Fruit fly (Drosophila melanogaster) whole organism, wandering third instar larva: ENCODE measurements around the gene CG31174.

Experiments used
- CG32264 ChIP-seq: fragments of 200-800 bp; sonication (Bioruptor generic); optimal IDR thresholded peaks from 2 replicates; lab custom pipeline; 2016; ENCODE audit warnings: missing biosample characterization, missing genetic modification characterization
- CG9705 ChIP-seq: fragments of 200-800 bp; sonication (Bioruptor generic); optimal IDR thresholded peaks from 2 replicates; lab custom pipeline; 2018; ENCODE audit warnings: missing biosample characterization, mild to moderate bottlenecking, missing genetic modification characterization
- CrebA ChIP-seq: fragments of 200-800 bp; sonication (Bioruptor generic); optimal IDR thresholded peaks from 2 replicates; lab custom pipeline; 2016; ENCODE audit warnings: missing biosample characterization, mild to moderate bottlenecking, missing genetic modification characterization, borderline replicate concordance
- Dfd ChIP-seq: fragments of >200 bp; optimal IDR thresholded peaks from 2 replicates; lab custom pipeline; 2017; ENCODE audit warnings: missing biosample characterization, missing genetic modification characterization
- GATAd ChIP-seq: sonication (Bioruptor generic); optimal IDR thresholded peaks from 2 replicates; lab custom pipeline; 2016; ENCODE audit warnings: missing biosample characterization, missing genetic modification characterization
- HLH106 ChIP-seq: fragments of 200-800 bp; optimal IDR thresholded peaks from 3 replicates; lab custom pipeline; 2019; ENCODE audit warnings: missing biosample characterization, mild to moderate bottlenecking, missing genetic modification characterization, moderate library complexity
- Hnf4 ChIP-seq: fragments of 200-800 bp; sonication (Bioruptor generic); optimal IDR thresholded peaks from 2 replicates; lab custom pipeline; 2016; ENCODE audit warnings: missing biosample characterization, mild to moderate bottlenecking, missing genetic modification characterization
- Hr78 ChIP-seq: fragments of >200 bp; optimal IDR thresholded peaks from 2 replicates; lab custom pipeline; 2017; ENCODE audit warnings: missing biosample characterization, missing genetic modification characterization
- Hr83 ChIP-seq: fragments of 200-300 bp; sonication (Bioruptor generic); optimal IDR thresholded peaks from 2 replicates; lab custom pipeline; 2016; ENCODE audit warnings: missing biosample characterization, mild to moderate bottlenecking, missing genetic modification characterization, moderate library complexity; ENCODE audit not compliant: poor library complexity, severe bottlenecking
- Jra ChIP-seq: sonication (Bioruptor generic); optimal IDR thresholded peaks from 2 replicates; lab custom pipeline; 2016; ENCODE audit warnings: missing biosample characterization, missing genetic modification characterization
- Mio ChIP-seq: sonication (Bioruptor generic); optimal IDR thresholded peaks from 2 replicates; lab custom pipeline; 2016; ENCODE audit warnings: missing biosample characterization, missing genetic modification characterization
- Myc ChIP-seq: fragments of >200 bp; optimal IDR thresholded peaks from 2 replicates; lab custom pipeline; 2017
- N ChIP-seq: fragments of >200 bp; optimal IDR thresholded peaks from 2 replicates; lab custom pipeline; 2018; ENCODE audit warnings: missing biosample characterization, missing external identifiers, missing genetic modification characterization
- OdsH ChIP-seq: fragments of 200-800 bp; sonication (Bioruptor generic); optimal IDR thresholded peaks from 2 replicates; lab custom pipeline; 2016; ENCODE audit warnings: missing biosample characterization, mild to moderate bottlenecking, missing genetic modification characterization
- Rel ChIP-seq, 2 experiments: fragments of 200-800 bp; sonication (Bioruptor generic) in 1 of 2; optimal IDR thresholded peaks; 2 replicates in 1 of 2; 3 replicates in 1 of 2; lab custom pipeline; 2016 to 2019; ENCODE audit warnings: mild to moderate bottlenecking in 2 of 2, missing biosample characterization in 2 of 2, missing genetic modification characterization in 2 of 2, moderate library complexity in 1 of 2
- Vsx2 ChIP-seq: fragments of 200-300, 225-300 bp; sonication (Bioruptor generic); optimal IDR thresholded peaks from 2 replicates; lab custom pipeline; 2018; ENCODE audit warnings: missing biosample characterization, missing genetic modification characterization; ENCODE audit not compliant: partially characterized antibody
- brk ChIP-seq: fragments of 200-800 bp; sonication (Bioruptor generic); optimal IDR thresholded peaks from 2 replicates; lab custom pipeline; 2016; ENCODE audit warnings: missing biosample characterization, mild to moderate bottlenecking, missing genetic modification characterization
- dl ChIP-seq, 2 experiments: fragments of 175-275, 200-275 bp in 1 of 2; fragments of 200-275 bp in 1 of 2; sonication (Bioruptor generic); optimal IDR thresholded peaks; lab custom pipeline; 2018; ENCODE audit warnings: mild to moderate bottlenecking in 2 of 2, missing biosample characterization in 2 of 2, missing genetic modification characterization in 2 of 2, moderate library complexity in 2 of 2; ENCODE audit not compliant: partially characterized antibody in 2 of 2, insufficient read depth in 1 of 2
- dmrt93B ChIP-seq: fragments of 200-800 bp; sonication (Bioruptor generic); optimal IDR thresholded peaks from 2 replicates; lab custom pipeline; 2018; ENCODE audit warnings: missing biosample characterization, mild to moderate bottlenecking, missing genetic modification characterization
- ey ChIP-seq: fragments of 200-800 bp; sonication (Bioruptor generic); optimal IDR thresholded peaks from 2 replicates; lab custom pipeline; 2016; ENCODE audit warnings: missing biosample characterization, missing genetic modification characterization
- foxo ChIP-seq, 2 experiments: fragments of 200-800 bp; sonication (Bioruptor generic); optimal IDR thresholded peaks; 2 replicates in 1 of 2; 3 replicates in 1 of 2; lab custom pipeline; 2016 to 2017; ENCODE audit warnings: missing biosample characterization in 2 of 2, missing genetic modification characterization in 2 of 2
- fru ChIP-seq: fragments of 200-800 bp; sonication (Bioruptor generic); optimal IDR thresholded peaks from 3 replicates; lab custom pipeline; 2016; ENCODE audit warnings: missing biosample characterization, mild to moderate bottlenecking, missing genetic modification characterization
- h ChIP-seq: fragments of 200-800 bp; sonication (Bioruptor generic); optimal IDR thresholded peaks from 3 replicates; lab custom pipeline; 2016; ENCODE audit warnings: missing biosample characterization, mild to moderate bottlenecking, missing genetic modification characterization
- jim ChIP-seq: fragments of 175-275, 200-325 bp; sonication (Bioruptor generic); optimal IDR thresholded peaks from 2 replicates; lab custom pipeline; 2016; ENCODE audit warnings: missing biosample characterization, mild to moderate bottlenecking, missing genetic modification characterization
- lola ChIP-seq: fragments of >200 bp; optimal IDR thresholded peaks from 2 replicates; lab custom pipeline; 2017; ENCODE audit warnings: missing biosample characterization, missing genetic modification characterization
- pan ChIP-seq: fragments of >200 bp; optimal IDR thresholded peaks from 2 replicates; lab custom pipeline; 2017
- rgr ChIP-seq: fragments of 200-800 bp; sonication (Bioruptor generic); optimal IDR thresholded peaks from 3 replicates; lab custom pipeline; 2016; ENCODE audit warnings: missing biosample characterization, mild to moderate bottlenecking, missing genetic modification characterization
- sage ChIP-seq: fragments of 200-800 bp; sonication (Bioruptor generic); optimal IDR thresholded peaks from 2 replicates; lab custom pipeline; 2016; ENCODE audit warnings: missing biosample characterization, mild to moderate bottlenecking, missing genetic modification characterization
- usp ChIP-seq: fragments of >200 bp; optimal IDR thresholded peaks from 2 replicates; lab custom pipeline; 2017; ENCODE audit warnings: missing biosample characterization, missing genetic modification characterization

The CG31174 gene

dm6 chr3R:21885450-21885849 is 16.1 kb upstream of the CG31174 start, which contains the start of gene CG17819:
Gene CG17819 (minus strand): TSS chr3R:21885550.
- TF ChIP-seq OdsH (GFP tag; lab: Kevin White, UChicago) (no peak), usp (GFP tag; lab: Kevin White, UChicago) (no peak), fru (GFP tag; lab: Kevin White, UChicago) (no peak), GATAd (GFP tag; lab: Kevin White, UChicago) (no peak), dl (GFP tag; optimal IDR thresholded peaks at IDR 0.05; lab: Kevin White, UChicago; ENCODE audit: insufficient read depth in 1 of 2, partially characterized antibody in 2 of 2) (no peak), CrebA (GFP tag; lab: Kevin White, UChicago) (no peak), brk (no peak)
- TF ChIP-seq, all 38 proteins: peak for 0

dm6 chr3R:21884354-21884753 is 15.0 kb upstream of the CG31174 start, which contains the start of gene fit:
Gene fit (minus strand): TSS chr3R:21884454.
- no peak for TF ChIP-seq dl (GFP tag; optimal IDR thresholded peaks at IDR 0.05; lab: Kevin White, UChicago; ENCODE audit: insufficient read depth in 1 of 2, partially characterized antibody in 2 of 2)
- no peak for TF ChIP-seq ey (GFP tag; lab: Kevin White, UChicago)
- TF ChIP-seq Dfd (GFP tag; lab: Kevin White, UChicago), result no peak
- no peak for TF ChIP-seq CG32264 (GFP tag; lab: Kevin White, UChicago)
- no peak for TF ChIP-seq HLH106 (tag; lab: Kevin White, UChicago)
- TF ChIP-seq OdsH (GFP tag; lab: Kevin White, UChicago), result no peak
- TF ChIP-seq sage (GFP tag; lab: Kevin White, UChicago), result no peak
- no peak for TF ChIP-seq Jra (GFP tag; lab: Kevin White, UChicago)

dm6 chr3R:21880510-21880909 is 11.2 kb upstream of the CG31174 start, which contains the start of gene CG31465:
Gene CG31465 (plus strand): TSS chr3R:21880810.
- no peak for TF ChIP-seq Hnf4
- TF ChIP-seq fru (GFP tag; lab: Kevin White, UChicago), result no peak
- TF ChIP-seq CG32264 (GFP tag; lab: Kevin White, UChicago), result no peak
- no peak for TF ChIP-seq pan (lab: Kevin White, UChicago)
- no peak for TF ChIP-seq Hr78 (GFP tag; lab: Kevin White, UChicago)
- no peak for TF ChIP-seq CG9705 (GFP tag; lab: Kevin White, UChicago)
- no peak for TF ChIP-seq h (GFP tag; lab: Kevin White, UChicago)
- TF ChIP-seq CrebA (GFP tag; lab: Kevin White, UChicago), result no peak
- no peak for TF ChIP-seq Rel (GFP tag; optimal IDR thresholded peaks at IDR 0.05; lab: Kevin White, UChicago)
- no peak for TF ChIP-seq Rel (tag; optimal IDR thresholded peaks at IDR 0.05; lab: Kevin White, UChicago)

- no peak for TF ChIP-seq dmrt93B
- TF ChIP-seq HLH106 (tag; lab: Kevin White, UChicago), result no peak
- no peak for TF ChIP-seq Rel (GFP tag; optimal IDR thresholded peaks at IDR 0.05; lab: Kevin White, UChicago)
- TF ChIP-seq Rel (tag; optimal IDR thresholded peaks at IDR 0.05; lab: Kevin White, UChicago), result no peak
- no peak for TF ChIP-seq Mio (GFP tag; lab: Kevin White, UChicago)
- no peak for TF ChIP-seq sage (GFP tag; lab: Kevin White, UChicago)
- TF ChIP-seq Hr83 (GFP tag; lab: Kevin White, UChicago), result no peak
- no peak for TF ChIP-seq foxo (GFP tag; optimal IDR thresholded peaks at IDR 0.05; lab: Kevin White, UChicago)
- no peak for TF ChIP-seq Vsx2 (GFP tag; lab: Kevin White, UChicago)
- TF ChIP-seq lola, result no peak
- no peak for TF ChIP-seq N (GFP tag; lab: Kevin White, UChicago)
- no peak for TF ChIP-seq ey (GFP tag; lab: Kevin White, UChicago)
- no peak for TF ChIP-seq h (GFP tag; lab: Kevin White, UChicago)
Observed at dm6 chr3R:21878473-21878872, 9.2 kb upstream of the CG31174 start, which contains the start of gene CG34148. Gene CG34148 (minus strand): TSS chr3R:21878686.

- no peak for TF ChIP-seq rgr
- no peak for TF ChIP-seq pan (lab: Kevin White, UChicago)
- no peak for TF ChIP-seq Myc
- TF ChIP-seq Rel (GFP tag; optimal IDR thresholded peaks at IDR 0.05; lab: Kevin White, UChicago), result no peak
- no peak for TF ChIP-seq Rel (tag; optimal IDR thresholded peaks at IDR 0.05; lab: Kevin White, UChicago)
- TF ChIP-seq CG9705 (GFP tag; lab: Kevin White, UChicago), result no peak
- TF ChIP-seq ey (GFP tag; lab: Kevin White, UChicago), result no peak
- no peak for TF ChIP-seq dmrt93B
- no peak for TF ChIP-seq Mio (GFP tag; lab: Kevin White, UChicago)
- no peak for TF ChIP-seq jim (GFP tag; lab: Kevin White, UChicago)
Observed at dm6 chr3R:21877636-21878035, 8.3 kb upstream of the CG31174 start, which contains the start of gene P5CDh2. Gene P5CDh2 (plus strand): TSS chr3R:21877936.
